Fruit fly (Drosophila melanogaster) whole organism: ENCODE measurements around the gene CG10311.

Experiments used
- CG8478 ChIP-seq: fragments of >200 bp; optimal IDR thresholded peaks from 2 replicates; lab custom pipeline; 2018; ENCODE audit warnings: inconsistent platforms
- Dll ChIP-seq: fragments of >200 bp; optimal IDR thresholded peaks from 2 replicates; lab custom pipeline; 2017
- EcR ChIP-seq, 2 experiments: fragments of >200 bp; optimal IDR thresholded peaks; 2 replicates each; lab custom pipeline; 2017; ENCODE audit warnings: missing biosample characterization in 2 of 2, missing genetic modification characterization in 2 of 2, missing genetic modification reagents in 2 of 2
- pan ChIP-seq: fragments of >200 bp; optimal IDR thresholded peaks from 2 replicates; lab custom pipeline; 2017
- psq ChIP-seq: fragments of >200 bp; optimal IDR thresholded peaks from 2 replicates; lab custom pipeline; 2017
- usp ChIP-seq: fragments of >200 bp; optimal IDR thresholded peaks from 2 replicates; lab custom pipeline; 2017; ENCODE audit warnings: missing biosample characterization, missing genetic modification characterization, mixed read lengths

The CG10311 gene

dm6 chr3R:16327549-16327948, 29.3 kb downstream of the CG10311 start, which contains the start of gene CG17930:
TSS of gene CG17930 (plus strand) at chr3R:16327849.
- TF ChIP-seq Dll (lab: Kevin White, UChicago) (no peak), psq (lab: Kevin White, UChicago) (no peak), EcR (GFP tag; optimal IDR thresholded peaks at IDR 0.05; lab: Kevin White, UChicago) (no peak), pan (no peak), usp (GFP tag; lab: Kevin White, UChicago) (no peak), CG8478 (lab: Kevin White, UChicago) (no peak)

dm6 chr3R:16325192-16325591, 31.6 kb downstream of the CG10311 start, which contains the start of gene CG17929:
TSS of gene CG17929 (plus strand) at chr3R:16325492.
- TF ChIP-seq usp (GFP tag; lab: Kevin White, UChicago) (no peak), CG8478 (lab: Kevin White, UChicago) (no peak), EcR (GFP tag; optimal IDR thresholded peaks at IDR 0.05; lab: Kevin White, UChicago) (no peak), pan (no peak), Dll (lab: Kevin White, UChicago) (no peak), psq (lab: Kevin White, UChicago) (no peak)

- no peak for TF ChIP-seq psq (lab: Kevin White, UChicago)
- TF ChIP-seq usp (GFP tag; lab: Kevin White, UChicago) = no peak
- no peak for TF ChIP-seq CG8478 (lab: Kevin White, UChicago)
- no peak for TF ChIP-seq EcR (GFP tag; optimal IDR thresholded peaks at IDR 0.05; lab: Kevin White, UChicago)
- no peak for TF ChIP-seq Dll (lab: Kevin White, UChicago)
- TF ChIP-seq pan = no peak
Observed at dm6 chr3R:16323093-16323492, 33.7 kb downstream of the CG10311 start, which contains the start of gene CG6901. TSS of gene CG6901 (plus strand) at chr3R:16323415.

- no peak for TF ChIP-seq usp (GFP tag; lab: Kevin White, UChicago)
- TF ChIP-seq CG8478 (lab: Kevin White, UChicago) = no peak
- no peak for TF ChIP-seq EcR (GFP tag; optimal IDR thresholded peaks at IDR 0.05; lab: Kevin White, UChicago)
- TF ChIP-seq psq (lab: Kevin White, UChicago) = no peak
- TF ChIP-seq Dll (lab: Kevin White, UChicago) = no peak
- TF ChIP-seq pan = no peak
Observed at dm6 chr3R:16321538-16321937, 35.3 kb downstream of the CG10311 start, which contains the start of gene CG44044. TSS of gene CG44044 (plus strand) at chr3R:16321838.

- TF ChIP-seq psq (lab: Kevin White, UChicago) (no peak), pan (no peak), CG8478 (lab: Kevin White, UChicago) (no peak), Dll (lab: Kevin White, UChicago) (no peak), EcR (GFP tag; optimal IDR thresholded peaks at IDR 0.05; lab: Kevin White, UChicago) (no peak), usp (GFP tag; lab: Kevin White, UChicago) (no peak)
Observed at dm6 chr3R:16316747-16317146, 40.1 kb downstream of the CG10311 start.

dm6 chr3R:16310081-16310493, 46.7 kb downstream of the CG10311 start:
- TF ChIP-seq Dll (lab: Kevin White, UChicago) = no peak

dm6 chr3R:16309302-16310080, 47.3 kb downstream of the CG10311 start:
- no peak for TF ChIP-seq pan
- TF ChIP-seq psq (lab: Kevin White, UChicago) = no peak
- TF ChIP-seq EcR (GFP tag; optimal IDR thresholded peaks at IDR 0.05; lab: Kevin White, UChicago) = no peak
- no peak for TF ChIP-seq CG8478 (lab: Kevin White, UChicago)

dm6 chr3R:16308057-16308456, 48.8 kb downstream of the CG10311 start:
- TF ChIP-seq EcR (GFP tag; optimal IDR thresholded peaks at IDR 0.05; lab: Kevin White, UChicago) = no peak
- TF ChIP-seq pan = no peak
- TF ChIP-seq psq (lab: Kevin White, UChicago) = no peak
- TF ChIP-seq CG8478 (lab: Kevin White, UChicago) = no peak
- TF ChIP-seq usp (GFP tag; lab: Kevin White, UChicago) = no peak
- TF ChIP-seq Dll (lab: Kevin White, UChicago) = no peak

- peak in 1 of 2 experiments; percentile 59 for TF ChIP-seq EcR (GFP tag; optimal IDR thresholded peaks at IDR 0.05; lab: Kevin White, UChicago)
- no peak for TF ChIP-seq usp (GFP tag; lab: Kevin White, UChicago)
Observed at dm6 chr3R:16305185-16305989, 51.4 kb downstream of the CG10311 start, which contains the start of gene Zip89B. TSS of gene Zip89B (plus strand) at chr3R:16305758.
